Fruit fly (Drosophila melanogaster) whole organism, embryonic: ENCODE results near the gene tral.
A peak's percentile ranks its signal among the peaks of the same experiment; 100 is the strongest.

Source experiments
- Antp ChIP-seq: fragments of 200-800 bp; sonication (Bioruptor generic); optimal IDR thresholded peaks from 3 replicates; lab custom pipeline; 2016; ENCODE audit warnings: missing biosample characterization, missing genetic modification characterization
- Asciz ChIP-seq: fragments of 200-800 bp; sonication (Bioruptor generic); optimal IDR thresholded peaks from 2 replicates; lab custom pipeline; 2017; ENCODE audit warnings: missing biosample characterization, mild to moderate bottlenecking, missing genetic modification characterization, missing genetic modification reagents
- Atf-2 ChIP-seq: fragments of 200-800 bp; sonication (Bioruptor generic); optimal IDR thresholded peaks from 2 replicates; lab custom pipeline; 2016; ENCODE audit warnings: missing biosample characterization, missing genetic modification characterization
- Atf6 ChIP-seq: fragments of 200-800 bp; sonication (Bioruptor generic); IDR thresholded peaks from 2 replicates; pipeline ENCODE4 v1.3.6; 2022; ENCODE audit warnings: missing biosample characterization, missing genetic modification characterization
- B-H2 ChIP-seq: fragments of 200-800 bp; sonication (Bioruptor generic); optimal IDR thresholded peaks from 2 replicates; lab custom pipeline; 2018; ENCODE audit warnings: missing biosample characterization, mild to moderate bottlenecking, missing genetic modification characterization
- Bdp1 ChIP-seq: fragments of 200-800 bp; sonication (Bioruptor generic); optimal IDR thresholded peaks from 3 replicates; lab custom pipeline; 2016; ENCODE audit warnings: missing biosample characterization, missing genetic modification characterization
- CG10147 ChIP-seq: fragments of 200-800 bp; sonication (Bioruptor generic); optimal IDR thresholded peaks from 2 replicates; lab custom pipeline; 2019; ENCODE audit warnings: missing biosample characterization, mild to moderate bottlenecking, missing genetic modification characterization, moderate library complexity
- CG10366 ChIP-seq: fragments of 200-800 bp; sonication (Bioruptor generic); IDR thresholded peaks from 2 replicates; pipeline ENCODE4 v1.3.6; 2022; ENCODE audit warnings: missing biosample characterization, missing genetic modification characterization
- CG12104 ChIP-seq: fragments of 200-800 bp; sonication (Bioruptor generic); optimal IDR thresholded peaks from 3 replicates; lab custom pipeline; 2016; ENCODE audit warnings: missing biosample characterization, missing genetic modification characterization
- CG14441 ChIP-seq: fragments of 200-800 bp; sonication (Bioruptor generic); IDR thresholded peaks from 2 replicates; pipeline ENCODE4 v1.3.6; 2022; ENCODE audit warnings: missing biosample characterization, missing genetic modification characterization
- CG15011 ChIP-seq: fragments of 200-800 bp; sonication (Bioruptor generic); optimal IDR thresholded peaks from 3 replicates; lab custom pipeline; 2018; ENCODE audit warnings: missing biosample characterization, mild to moderate bottlenecking, missing genetic modification characterization
- CG15696 ChIP-seq: fragments of 200-800 bp; sonication (Bioruptor generic); optimal IDR thresholded peaks from 2 replicates; lab custom pipeline; 2019; ENCODE audit warnings: missing biosample characterization, mild to moderate bottlenecking, missing genetic modification characterization, moderate library complexity
- CG17186 ChIP-seq: fragments of 200-800 bp; sonication (Bioruptor generic); optimal IDR thresholded peaks from 3 replicates; lab custom pipeline; 2017; ENCODE audit warnings: missing biosample characterization, missing genetic modification reagents, missing genetic modification characterization
- CG17359 ChIP-seq: fragments of 200-800 bp; sonication (Bioruptor generic); optimal IDR thresholded peaks from 3 replicates; lab custom pipeline; 2018; ENCODE audit warnings: missing biosample characterization, mild to moderate bottlenecking, missing genetic modification characterization, moderate library complexity
- CG17612 ChIP-seq: fragments of 200-800 bp; sonication (Bioruptor generic); IDR thresholded peaks from 2 replicates; pipeline ENCODE4 v1.3.6; 2022; ENCODE audit warnings: missing biosample characterization, missing genetic modification characterization
- CG2712 ChIP-seq: fragments of 200-800 bp; optimal IDR thresholded peaks from 3 replicates; lab custom pipeline; 2019; ENCODE audit warnings: missing biosample characterization, mild to moderate bottlenecking, missing genetic modification characterization, moderate library complexity
- CG31365 ChIP-seq: fragments of 200-800 bp; sonication (Bioruptor generic); optimal IDR thresholded peaks from 2 replicates; lab custom pipeline; 2018; ENCODE audit warnings: missing biosample characterization, mild to moderate bottlenecking, missing genetic modification characterization
- CG32532 ChIP-seq: fragments of 200-800 bp; sonication (Bioruptor generic); IDR thresholded peaks from 2 replicates; pipeline ENCODE4 v1.3.6; 2022; ENCODE audit warnings: missing biosample characterization, missing genetic modification characterization
- CG3995 ChIP-seq: fragments of 200-800 bp; sonication (Bioruptor generic); optimal IDR thresholded peaks from 3 replicates; lab custom pipeline; 2016; ENCODE audit warnings: missing biosample characterization, missing genetic modification characterization
- CG42726 ChIP-seq: fragments of 200-800 bp; sonication (Bioruptor generic); IDR thresholded peaks from 2 replicates; pipeline ENCODE4 v1.3.6; 2022; ENCODE audit warnings: missing biosample characterization, missing genetic modification characterization; ENCODE audit not compliant: partially characterized antibody
- CG4820 ChIP-seq: fragments of 200-800 bp; sonication (Bioruptor generic); optimal IDR thresholded peaks from 3 replicates; lab custom pipeline; 2016; ENCODE audit warnings: missing biosample characterization, missing genetic modification characterization
- CG4854 ChIP-seq: fragments of 200-800 bp; sonication (Bioruptor generic); optimal IDR thresholded peaks from 2 replicates; lab custom pipeline; 2016; ENCODE audit warnings: missing biosample characterization, missing genetic modification characterization, inconsistent platforms
- CG6272 ChIP-seq: fragments of 200-800 bp; sonication (Bioruptor generic); IDR thresholded peaks from 2 replicates; pipeline ENCODE4 v1.3.6; 2022; ENCODE audit warnings: missing biosample characterization, missing genetic modification characterization
- CG6813 ChIP-seq: fragments of 200-800 bp; sonication (Bioruptor generic); optimal IDR thresholded peaks from 2 replicates; lab custom pipeline; 2017; ENCODE audit warnings: missing biosample characterization, missing genetic modification characterization, mild to moderate bottlenecking, moderate library complexity, missing genetic modification reagents
- CG7839 ChIP-seq: fragments of 200-800 bp; sonication (Bioruptor generic); optimal IDR thresholded peaks from 3 replicates; lab custom pipeline; 2018; ENCODE audit warnings: missing biosample characterization, mild to moderate bottlenecking, missing genetic modification characterization, moderate library complexity
- CG8281 ChIP-seq: fragments of 200-800 bp; sonication (Bioruptor generic); optimal IDR thresholded peaks from 2 replicates; lab custom pipeline; 2018; ENCODE audit warnings: missing biosample characterization, mild to moderate bottlenecking, missing genetic modification characterization, moderate library complexity
- CG8290 ChIP-seq, 3 experiments: fragments of 200-800 bp; sonication (Bioruptor generic); optimal IDR thresholded peaks; 2 replicates each; lab custom pipeline; 2016 to 2019; ENCODE audit warnings: missing biosample characterization in 3 of 3, missing genetic modification characterization in 3 of 3, mild to moderate bottlenecking in 2 of 3, moderate library complexity in 1 of 3
- Deaf1 ChIP-seq: fragments of 200-800 bp; optimal IDR thresholded peaks from 3 replicates; lab custom pipeline; 2019; ENCODE audit warnings: missing biosample characterization, mild to moderate bottlenecking, missing genetic modification characterization, moderate library complexity
- Doc3 ChIP-seq: fragments of 200-800 bp; sonication (Bioruptor generic); IDR thresholded peaks from 3 replicates; pipeline ENCODE4 v1.3.6; 2022; ENCODE audit warnings: missing biosample characterization, missing genetic modification characterization; ENCODE audit not compliant: partially characterized antibody
- Hr51 ChIP-seq, 2 experiments: fragments of 200-800 bp; sonication (Bioruptor generic); optimal IDR thresholded peaks; 2 replicates in 1 of 2; 3 replicates in 1 of 2; lab custom pipeline; 2016 to 2018; ENCODE audit warnings: missing biosample characterization in 2 of 2, missing genetic modification characterization in 2 of 2, mild to moderate bottlenecking in 1 of 2, moderate library complexity in 1 of 2
- Jarid2 ChIP-seq: fragments of 200-800 bp; sonication (Bioruptor generic); optimal IDR thresholded peaks from 3 replicates; lab custom pipeline; 2017; ENCODE audit warnings: mild to moderate bottlenecking, missing biosample characterization, missing genetic modification reagents, missing genetic modification characterization
- Lpt ChIP-seq: fragments of >200 bp; optimal IDR thresholded peaks from 2 replicates; lab custom pipeline; 2018; ENCODE audit warnings: missing biosample characterization, missing genetic modification characterization
- Mes4 ChIP-seq: fragments of 200-800 bp; sonication (Bioruptor generic); optimal IDR thresholded peaks from 2 replicates; lab custom pipeline; 2016; ENCODE audit warnings: missing biosample characterization, missing genetic modification characterization
- Neu2 ChIP-seq: fragments of 200-800 bp; sonication (Bioruptor generic); optimal IDR thresholded peaks from 3 replicates; lab custom pipeline; 2016; ENCODE audit warnings: missing biosample characterization, missing genetic modification characterization, borderline replicate concordance
- Rx ChIP-seq: fragments of 200-800 bp; sonication (Bioruptor generic); IDR thresholded peaks from 2 replicates; pipeline ENCODE4 v1.3.6; 2022; ENCODE audit warnings: missing biosample characterization, missing genetic modification characterization
- Scr ChIP-seq: fragments of 200-800 bp; sonication (Bioruptor generic); IDR thresholded peaks from 2 replicates; pipeline ENCODE4 v1.3.6; 2022; ENCODE audit warnings: missing biosample characterization, missing genetic modification characterization; ENCODE audit not compliant: partially characterized antibody
- cas ChIP-seq: fragments of 200-800 bp; sonication (Bioruptor generic); IDR thresholded peaks from 2 replicates; pipeline ENCODE4 v1.3.6; 2022; ENCODE audit warnings: missing biosample characterization, missing genetic modification characterization
- caup ChIP-seq: fragments of 200-800 bp; sonication (Bioruptor generic); optimal IDR thresholded peaks from 3 replicates; lab custom pipeline; 2017; ENCODE audit warnings: missing biosample characterization, mild to moderate bottlenecking, missing genetic modification characterization, moderate library complexity; ENCODE audit not compliant: severe bottlenecking
- ci ChIP-seq: fragments of 200-800 bp; sonication (Bioruptor generic); IDR thresholded peaks from 3 replicates; pipeline ENCODE4 v1.3.6; 2022; ENCODE audit warnings: missing biosample characterization, missing genetic modification characterization
- gsb-n ChIP-seq: fragments of 200-800 bp; sonication (Bioruptor generic); optimal IDR thresholded peaks from 3 replicates; lab custom pipeline; 2018; ENCODE audit warnings: missing biosample characterization, mild to moderate bottlenecking, missing genetic modification characterization
- h ChIP-seq: fragments of >200 bp; optimal IDR thresholded peaks from 2 replicates; lab custom pipeline; 2017
- ind ChIP-seq: fragments of 200-800 bp; sonication (Bioruptor generic); optimal IDR thresholded peaks from 3 replicates; lab custom pipeline; 2016; ENCODE audit warnings: missing biosample characterization, missing genetic modification characterization
- kay ChIP-seq: fragments of 200-800 bp; sonication (Bioruptor generic); optimal IDR thresholded peaks from 2 replicates; lab custom pipeline; 2016; ENCODE audit warnings: missing biosample characterization, missing genetic modification characterization
- nerfin-1 ChIP-seq: fragments of 200-800 bp; sonication (Bioruptor generic); optimal IDR thresholded peaks from 3 replicates; lab custom pipeline; 2019; ENCODE audit warnings: missing biosample characterization, mild to moderate bottlenecking, missing genetic modification characterization, moderate library complexity
- oc ChIP-seq: fragments of 200-800 bp; sonication (Bioruptor generic); optimal IDR thresholded peaks from 2 replicates; lab custom pipeline; 2018; ENCODE audit warnings: missing biosample characterization, mild to moderate bottlenecking, missing genetic modification characterization, moderate library complexity
- scrt ChIP-seq: fragments of 200-800 bp; sonication (Bioruptor generic); optimal IDR thresholded peaks from 2 replicates; lab custom pipeline; 2018; ENCODE audit warnings: missing biosample characterization, mild to moderate bottlenecking, missing genetic modification characterization, moderate library complexity
- sima ChIP-seq: fragments of 200-800 bp; sonication (Bioruptor generic); optimal IDR thresholded peaks from 2 replicates; lab custom pipeline; 2016; ENCODE audit warnings: missing biosample characterization, missing genetic modification characterization
- sr ChIP-seq: fragments of 200-800 bp; sonication (Bioruptor generic); IDR thresholded peaks from 3 replicates; pipeline ENCODE4 v1.3.6; 2022; ENCODE audit warnings: missing biosample characterization, missing genetic modification characterization
- vvl ChIP-seq: fragments of 200-800 bp; sonication (Bioruptor generic); IDR thresholded peaks from 2 replicates; pipeline ENCODE4 v1.3.6; 2022; ENCODE audit warnings: missing biosample characterization, missing genetic modification characterization

tral gene

DNA sequence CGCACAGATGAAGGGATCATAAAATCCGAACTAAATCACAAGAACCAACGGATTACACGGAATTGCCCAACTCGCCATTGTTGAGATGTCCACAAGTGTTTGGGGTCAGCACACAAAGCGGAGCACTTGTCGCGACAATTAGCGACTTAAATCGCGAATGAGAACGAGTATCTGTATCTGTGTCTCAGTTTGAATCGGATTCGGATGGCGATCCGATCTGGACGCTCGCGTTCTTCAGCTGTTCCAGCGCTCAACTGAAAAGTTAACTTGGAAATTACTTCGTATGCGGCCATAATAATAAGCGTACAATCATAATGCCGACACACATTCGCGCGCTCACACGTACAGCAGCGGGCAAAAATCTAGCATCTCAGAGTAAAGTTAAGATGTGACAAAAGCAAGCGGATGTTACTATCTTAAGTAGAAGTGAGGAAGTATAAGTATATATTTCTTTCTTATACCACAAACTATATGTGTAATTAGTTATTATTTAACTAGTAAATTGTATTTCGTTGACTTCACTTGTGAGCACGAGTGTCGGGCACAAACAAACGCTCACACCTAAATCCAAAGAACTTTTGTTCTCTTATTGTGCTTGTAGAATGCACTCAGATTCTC is 24.3 kb upstream of the tral start, which contains the start of gene CG10660 (continued):
- TF ChIP-seq Atf-2 (GFP tag; lab: Kevin White, UChicago) (peak; percentile 53), Jarid2 (peak; percentile 62), Lpt (GFP tag; lab: Kevin White, UChicago) (no peak), CG14441 (GFP tag; lab: Robert Waterston, UW) (peak; percentile 82), Bdp1 (peak; percentile 50), caup (GFP tag; lab: Kevin White, UChicago) (peak; percentile 78), CG6272 (no peak), CG6813 (GFP tag; lab: Kevin White, UChicago) (peak; percentile 78), B-H2 (GFP tag; lab: Kevin White, UChicago) (no peak), CG31365 (peak; percentile 64), sima (no peak), Atf6 (peak; percentile 86), Scr (GFP tag; lab: Robert Waterston, UW) (no peak), Deaf1 (tag; lab: Kevin White, UChicago) (peak; percentile 80), sr (GFP tag; lab: Robert Waterston, UW) (no peak), CG15011 (peak; percentile 79), CG8281 (tag; lab: Kevin White, UChicago) (peak; percentile 58), CG4820 (GFP tag; lab: Kevin White, UChicago) (peak; percentile 87), CG17359 (peak; percentile 91), CG42726 (GFP tag; lab: Robert Waterston, UW) (no peak), nerfin-1 (peak; percentile 70), Hr51 (GFP tag; optimal IDR thresholded peaks at IDR 0.05; lab: Kevin White, UChicago) (peak; percentile 71 to 94), CG2712 (tag; lab: Kevin White, UChicago) (peak; percentile 91), CG32532 (peak; percentile 79; the same call in 1 of the 2 replicates), CG12104 (GFP tag; lab: Kevin White, UChicago) (peak; percentile 66), CG7839 (tag; lab: Kevin White, UChicago) (peak; percentile 94), CG17186 (peak; percentile 49), ind (peak; percentile 81), Antp (GFP tag; lab: Kevin White, UChicago) (peak; percentile 56), kay (GFP tag; lab: Kevin White, UChicago) (peak; percentile 67), h (no peak), scrt (GFP tag; lab: Kevin White, UChicago) (peak; percentile 69), CG10147 (GFP tag; lab: Kevin White, UChicago) (peak; percentile 75), Mes4 (GFP tag; lab: Kevin White, UChicago) (peak; percentile 74), oc (tag; lab: Kevin White, UChicago) (peak; percentile 92), CG8290 (GFP tag; optimal IDR thresholded peaks at IDR 0.05; lab: Kevin White, UChicago) (no peak), CG8290 (tag; optimal IDR thresholded peaks at IDR 0.05; lab: Kevin White, UChicago) (peak in 1 of 2 experiments; percentile 91), CG10366 (GFP tag; lab: Robert Waterston, UW) (peak; percentile 88), Rx (GFP tag; lab: Robert Waterston, UW) (peak; percentile 82), gsb-n (tag; lab: Kevin White, UChicago) (peak; percentile 93), CG3995 (GFP tag; lab: Kevin White, UChicago) (peak; percentile 31), ci (GFP tag; lab: Robert Waterston, UW) (peak; percentile 96), vvl (GFP tag; lab: Robert Waterston, UW) (peak; percentile 96), CG4854 (GFP tag; lab: Kevin White, UChicago) (peak; percentile 77), Neu2 (GFP tag; lab: Kevin White, UChicago) (no peak), cas (GFP tag; lab: Robert Waterston, UW) (peak; percentile 51; the same call in 1 of the 2 replicates), CG17612 (GFP tag; lab: Robert Waterston, UW) (peak; percentile 64; the same call in 1 of the 2 replicates), CG15696 (peak; percentile 12), Doc3 (GFP tag; lab: Robert Waterston, UW) (no peak), Asciz (peak; percentile 91)
